Fruit fly (Drosophila melanogaster): Measurements from ENCODE around the gene CG4230.

dm6 chr2L:5093772-5094350 is 2.2 kb upstream of the CG4230 start, which contains the start of gene CG5828:
- TF ChIP-seq OdsH (GFP tag; optimal IDR thresholded peaks at IDR 0.05) (no peak), achi (GFP tag; optimal IDR thresholded peaks at IDR 0.05) (no peak), CG16779 (tag; optimal IDR thresholded peaks at IDR 0.05) (no peak), CG8319 (GFP tag; optimal IDR thresholded peaks at IDR 0.05) (no peak), CG11762 (GFP tag; optimal IDR thresholded peaks at IDR 0.05; ENCODE audit: insufficient read depth) (no peak), Hr38 (GFP tag; optimal IDR thresholded peaks at IDR 0.05) (no peak)
